Worm (Caenorhabditis elegans) whole organism, L2 larva: Measurements from ENCODE around the gene cpt-6.

Experiments
- aly-2 ChIP-seq: fragments of 150-350 bp; optimal IDR thresholded peaks from 2 replicates; lab custom pipeline; 2014; ENCODE audit warnings: missing biosample characterization, missing genetic modification characterization
- ama-1 ChIP-seq: fragments of 150-350 bp; optimal IDR thresholded peaks from 2 replicates; lab custom pipeline; 2018; ENCODE audit warnings: inconsistent platforms
- blmp-1 ChIP-seq: sonication (generic microtip); optimal IDR thresholded peaks from 2 replicates; lab custom pipeline; 2017; ENCODE audit warnings: missing genetic modification characterization, mild to moderate bottlenecking, missing compliant biosample characterization, antibody characterized with exemption, moderate library complexity; ENCODE audit not compliant: insufficient read depth
- ceh-82 ChIP-seq: fragments of 150-350 bp; optimal IDR thresholded peaks from 2 replicates; lab custom pipeline; 2014; ENCODE audit warnings: missing biosample characterization, missing genetic modification characterization
- lsy-2 ChIP-seq, 2 experiments: fragments of 150-350 bp in 1 of 2; sonication (generic microtip) in 1 of 2; optimal IDR thresholded peaks; 2 replicates each; lab custom pipeline; 2014 to 2017; ENCODE audit warnings: missing biosample characterization in 2 of 2, missing genetic modification characterization in 2 of 2
- mab-5 ChIP-seq: fragments of 150-350 bp; optimal IDR thresholded peaks from 2 replicates; lab custom pipeline; 2014; ENCODE audit warnings: missing biosample characterization, missing genetic modification characterization
- mdl-1 ChIP-seq, 2 experiments: fragments of 150-350 bp in 1 of 2; sonication (generic microtip) in 1 of 2; optimal IDR thresholded peaks; 2 replicates each; lab custom pipeline; 2017; ENCODE audit warnings: missing biosample characterization in 2 of 2, missing genetic modification characterization in 2 of 2
- nhr-23 ChIP-seq: fragments of 150-350 bp; optimal IDR thresholded peaks from 2 replicates; lab custom pipeline; 2014; ENCODE audit warnings: missing biosample characterization, missing genetic modification reagents, missing genetic modification characterization
- nhr-77 ChIP-seq: fragments of 150-350 bp; optimal IDR thresholded peaks from 2 replicates; lab custom pipeline; 2014; ENCODE audit warnings: missing biosample characterization, missing genetic modification characterization
- snpc-4 ChIP-seq: fragments of 150-350 bp; optimal IDR thresholded peaks from 2 replicates; lab custom pipeline; 2014; ENCODE audit warnings: missing biosample characterization, missing genetic modification characterization
- unc-39 ChIP-seq: fragments of 150-350 bp; optimal IDR thresholded peaks from 2 replicates; lab custom pipeline; 2014; ENCODE audit warnings: missing biosample characterization, missing genetic modification characterization

- TF ChIP-seq nhr-23, result no peak
- TF ChIP-seq unc-39 (tag; lab: Kevin White, UChicago), result no peak
- no peak for TF ChIP-seq mdl-1 (tag; optimal IDR thresholded peaks at IDR 0.05; lab: Kevin White, UChicago)
- no peak for TF ChIP-seq aly-2 (tag; lab: Kevin White, UChicago)
- no peak for TF ChIP-seq ama-1 (lab: Kevin White, UChicago)
- TF ChIP-seq snpc-4 (tag; lab: Kevin White, UChicago), result no peak
- TF ChIP-seq blmp-1, result no peak
- TF ChIP-seq nhr-77, result no peak
- TF ChIP-seq lsy-2 (tag; optimal IDR thresholded peaks at IDR 0.05; lab: Kevin White, UChicago), result no peak
- no peak for TF ChIP-seq mab-5 (tag; lab: Kevin White, UChicago)
- TF ChIP-seq ceh-82 (tag; lab: Kevin White, UChicago), result no peak
Measured at ce11 chrV:6518225-6518396, 24.4 kb upstream of the cpt-6 start, which contains the start of gene F46E10.3.
